Worm (Caenorhabditis elegans): ENCODE measurements around the gene nhr-94.

ce11 chrV:7723967-7724544, 37.9 kb upstream of the nhr-94 start, which contains the start of the genes ZK105.6 and ZK105.8:
- TF ChIP-seq ceh-82 (tag; optimal IDR thresholded peaks at IDR 0.05) (no peak), nhr-25 (tag; optimal IDR thresholded peaks at IDR 0.05; ENCODE audit: borderline replicate concordance, insufficient read depth) (no peak), ztf-11 (tag; optimal IDR thresholded peaks at IDR 0.05) (no peak), unc-39 (tag; optimal IDR thresholded peaks at IDR 0.05) (no peak), mep-1 (tag; optimal IDR thresholded peaks at IDR 0.05) (no peak), ZK337.2 (GFP tag; IDR thresholded peaks at IDR 0.05) (no peak), nhr-11 (tag; optimal IDR thresholded peaks at IDR 0.05) (no peak), ces-1 (GFP tag; optimal IDR thresholded peaks at IDR 0.05) (no peak), nhr-76 (tag; optimal IDR thresholded peaks at IDR 0.05) (no peak), Y5F2A.4 (GFP tag; optimal IDR thresholded peaks at IDR 0.05) (no peak), ama-1 (optimal IDR thresholded peaks at IDR 0.05) (no peak), dpl-1 (GFP tag; optimal IDR thresholded peaks at IDR 0.05) (no peak), saeg-2 (GFP tag; IDR thresholded peaks at IDR 0.05) (no peak)
